Fruit fly (Drosophila melanogaster) whole organism: ENCODE data around the gene Unc-76.

Experiments used
- CG8478 ChIP-seq: fragments of >200 bp; optimal IDR thresholded peaks from 2 replicates; lab custom pipeline; 2018; ENCODE audit warnings: inconsistent platforms
- EcR ChIP-seq, 2 experiments: fragments of >200 bp; optimal IDR thresholded peaks; 2 replicates each; lab custom pipeline; 2017; ENCODE audit warnings: missing biosample characterization in 2 of 2, missing genetic modification characterization in 2 of 2, missing genetic modification reagents in 2 of 2
- pan ChIP-seq: fragments of >200 bp; optimal IDR thresholded peaks from 2 replicates; lab custom pipeline; 2017
- usp ChIP-seq: fragments of >200 bp; optimal IDR thresholded peaks from 2 replicates; lab custom pipeline; 2017; ENCODE audit warnings: missing biosample characterization, missing genetic modification characterization, mixed read lengths

- TF ChIP-seq pan (lab: Kevin White, UChicago) (no peak), EcR (GFP tag; optimal IDR thresholded peaks at IDR 0.05; lab: Kevin White, UChicago) (no peak), CG8478 (lab: Kevin White, UChicago) (no peak), usp (GFP tag; lab: Kevin White, UChicago) (no peak)
Measured at dm6 chrX:2103859-2104258, 23.4 kb downstream of the Unc-76 start.
